Worm (Caenorhabditis elegans): ENCODE measurements around the gene F35C8.8.

DNA sequence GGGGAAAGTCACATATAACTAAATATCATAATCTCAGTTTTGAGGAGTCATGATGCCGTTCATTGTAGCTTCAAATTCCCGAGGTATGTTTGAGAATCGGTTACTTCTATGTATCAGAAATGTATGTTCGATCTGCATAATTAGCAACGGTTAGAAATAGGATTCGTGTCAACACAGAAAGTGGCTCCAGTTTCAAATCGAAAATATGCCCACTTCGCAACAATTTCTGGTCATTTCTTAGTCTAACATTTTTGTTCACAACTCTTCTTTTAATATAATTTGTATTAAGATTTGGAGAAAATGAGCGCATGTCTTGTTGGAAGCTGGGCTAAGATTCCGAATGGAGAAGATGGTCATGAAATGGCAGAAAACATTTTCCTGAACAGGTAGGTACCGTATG, 41.1 kb upstream of the F35C8.8 start, which contains the start of gene pks-1:
- no peak for TF ChIP-seq ama-1 (optimal IDR thresholded peaks at IDR 0.05)
- TF ChIP-seq hmg-4 (GFP tag; optimal IDR thresholded peaks at IDR 0.05): no peak
- no peak for TF ChIP-seq aly-1 (tag; optimal IDR thresholded peaks at IDR 0.05)
- no peak for TF ChIP-seq hmbx-1 (tag; optimal IDR thresholded peaks at IDR 0.05)
- no peak for TF ChIP-seq tbx-37 (GFP tag; conservative IDR thresholded peaks at IDR 0.05)
- TF ChIP-seq ets-7 (tag; optimal IDR thresholded peaks at IDR 0.05): no peak
- TF ChIP-seq ceh-36 (tag; optimal IDR thresholded peaks at IDR 0.05): no peak
- no peak for TF ChIP-seq scrt-1 (GFP tag; IDR thresholded peaks at IDR 0.05)

All from whole organism, early embryonic.